Worm (Caenorhabditis elegans) whole organism, L4/young adult: ENCODE results near the gene Y119D3B.21.

Experiments
- W03F9.2 ChIP-seq: fragments of 150-350 bp; optimal IDR thresholded peaks from 2 replicates; lab custom pipeline; 2014; ENCODE audit warnings: missing biosample characterization, missing genetic modification characterization
- dao-5 ChIP-seq: sonication (generic microtip); optimal IDR thresholded peaks from 2 replicates; lab custom pipeline; 2016; ENCODE audit warnings: missing genotype, missing genetic modification characterization, moderate library complexity, missing compliant biosample characterization
- him-1 ChIP-seq: sonication (generic microtip); optimal IDR thresholded peaks from 2 replicates; lab custom pipeline; 2016; ENCODE audit warnings: missing genotype, missing genetic modification reagents, missing genetic modification characterization, missing compliant biosample characterization

Gene Y119D3B.21

ce11 chrIII:1210638-1211037, 4.2 kb upstream of the Y119D3B.21 start:
- no peak for TF ChIP-seq W03F9.2 (tag; lab: Kevin White, UChicago)
- TF ChIP-seq dao-5 (tag; lab: Kevin White, UChicago), result no peak
- TF ChIP-seq him-1 (tag; lab: Kevin White, UChicago), result no peak

- TF ChIP-seq him-1 (tag; lab: Kevin White, UChicago) (no peak), dao-5 (tag; lab: Kevin White, UChicago) (no peak), W03F9.2 (tag; lab: Kevin White, UChicago) (no peak)
These were observed 603 bp upstream of the Y119D3B.21 start for ce11 chrIII:1214121-1214673.

ce11 chrIII:1216096-1216495, 1.3 kb downstream of the Y119D3B.21 start:
- no peak for TF ChIP-seq him-1 (tag; lab: Kevin White, UChicago)
- TF ChIP-seq dao-5 (tag; lab: Kevin White, UChicago), result no peak
- TF ChIP-seq W03F9.2 (tag; lab: Kevin White, UChicago), result no peak

- no peak for TF ChIP-seq him-1 (tag; lab: Kevin White, UChicago)
- TF ChIP-seq dao-5 (tag; lab: Kevin White, UChicago), result no peak
- TF ChIP-seq W03F9.2 (tag; lab: Kevin White, UChicago), result no peak
These were observed 3.4 kb downstream of the Y119D3B.21 start for ce11 chrIII:1218221-1218620.

ce11 chrIII:1218998-1219397, 4.2 kb downstream of the Y119D3B.21 start:
- TF ChIP-seq him-1 (tag; lab: Kevin White, UChicago) (no peak), W03F9.2 (tag; lab: Kevin White, UChicago) (no peak), dao-5 (tag; lab: Kevin White, UChicago) (no peak)

- no peak for TF ChIP-seq W03F9.2 (tag; lab: Kevin White, UChicago)
- no peak for TF ChIP-seq dao-5 (tag; lab: Kevin White, UChicago)
- no peak for TF ChIP-seq him-1 (tag; lab: Kevin White, UChicago)
These were observed 5.2 kb downstream of the Y119D3B.21 start for ce11 chrIII:1220012-1220411.

ce11 chrIII:1221995-1222394, 7.2 kb downstream of the Y119D3B.21 start:
- TF ChIP-seq him-1 (tag; lab: Kevin White, UChicago) (no peak), dao-5 (tag; lab: Kevin White, UChicago) (no peak), W03F9.2 (tag; lab: Kevin White, UChicago) (no peak)

- TF ChIP-seq W03F9.2 (tag; lab: Kevin White, UChicago) (no peak), dao-5 (tag; lab: Kevin White, UChicago) (no peak), him-1 (tag; lab: Kevin White, UChicago) (no peak)
These were observed 8.7 kb downstream of the Y119D3B.21 start for ce11 chrIII:1223319-1224093.

- no peak for TF ChIP-seq him-1 (tag; lab: Kevin White, UChicago)
- TF ChIP-seq W03F9.2 (tag; lab: Kevin White, UChicago), result no peak
- TF ChIP-seq dao-5 (tag; lab: Kevin White, UChicago), result no peak
These were observed 10.3 kb downstream of the Y119D3B.21 start for ce11 chrIII:1225116-1225515.

ce11 chrIII:1225595-1225994, 10.8 kb downstream of the Y119D3B.21 start:
- TF ChIP-seq W03F9.2 (tag; lab: Kevin White, UChicago) (no peak), dao-5 (tag; lab: Kevin White, UChicago) (no peak), him-1 (tag; lab: Kevin White, UChicago) (no peak)

- TF ChIP-seq him-1 (tag; lab: Kevin White, UChicago) (no peak), dao-5 (tag; lab: Kevin White, UChicago) (no peak), W03F9.2 (tag; lab: Kevin White, UChicago) (no peak)
These were observed 11.5 kb downstream of the Y119D3B.21 start for ce11 chrIII:1226256-1226655.

ce11 chrIII:1228593-1228992, 13.8 kb downstream of the Y119D3B.21 start:
- TF ChIP-seq dao-5 (tag; lab: Kevin White, UChicago), result no peak
- no peak for TF ChIP-seq him-1 (tag; lab: Kevin White, UChicago)
- TF ChIP-seq W03F9.2 (tag; lab: Kevin White, UChicago), result no peak

ce11 chrIII:1229510-1229909, 14.7 kb downstream of the Y119D3B.21 start:
- TF ChIP-seq him-1 (tag; lab: Kevin White, UChicago) (no peak), W03F9.2 (tag; lab: Kevin White, UChicago) (no peak), dao-5 (tag; lab: Kevin White, UChicago) (no peak)

- TF ChIP-seq dao-5 (tag; lab: Kevin White, UChicago), result no peak
- TF ChIP-seq him-1 (tag; lab: Kevin White, UChicago), result no peak
- no peak for TF ChIP-seq W03F9.2 (tag; lab: Kevin White, UChicago)
These were observed 15.4 kb downstream of the Y119D3B.21 start, which contains the start of gene pes-4 for ce11 chrIII:1230174-1230573. Gene pes-4, minus strand, starts transcription at chrIII:1230274.
